Fruit fly (Drosophila melanogaster) whole organism, pupa: Measurements from ENCODE around the gene Nf1.

Experiments used
- CG10348 ChIP-seq: fragments of 200-800 bp; sonication (Bioruptor generic); IDR thresholded peaks from 2 replicates; pipeline ENCODE4 v1.3.6; 2022; ENCODE audit warnings: missing biosample characterization, missing genetic modification characterization
- CG12605 ChIP-seq: fragments of 200-800 bp; sonication (Bioruptor generic); IDR thresholded peaks from 2 replicates; pipeline ENCODE4 v1.3.6; 2022; ENCODE audit warnings: missing biosample characterization, missing genetic modification characterization
- CG13204 ChIP-seq: fragments of 200-800 bp; sonication (Bioruptor generic); optimal IDR thresholded peaks from 2 replicates; lab custom pipeline; 2018; ENCODE audit warnings: missing biosample characterization, mild to moderate bottlenecking, missing genetic modification characterization, moderate library complexity
- CG14655 ChIP-seq: fragments of 200-800 bp; sonication (Bioruptor generic); optimal IDR thresholded peaks from 3 replicates; lab custom pipeline; 2017; ENCODE audit warnings: mild to moderate bottlenecking, missing biosample characterization, missing genetic modification reagents, missing genetic modification characterization
- CG15710 ChIP-seq: fragments of 200-800 bp; sonication (Bioruptor generic); optimal IDR thresholded peaks from 2 replicates; lab custom pipeline; 2018; ENCODE audit warnings: missing biosample characterization, mild to moderate bottlenecking, missing genetic modification characterization, moderate library complexity
- CG17806 ChIP-seq: fragments of 200-800 bp; sonication (Bioruptor generic); optimal IDR thresholded peaks from 2 replicates; lab custom pipeline; 2018; ENCODE audit warnings: missing biosample characterization, mild to moderate bottlenecking, missing genetic modification characterization, moderate library complexity
- CG32121 ChIP-seq: fragments of 200-800 bp; sonication (Bioruptor generic); IDR thresholded peaks from 2 replicates; pipeline ENCODE4 v1.3.6; 2022; ENCODE audit warnings: missing biosample characterization, missing genetic modification characterization
- CG34367 ChIP-seq: fragments of 200-800 bp; sonication (Bioruptor generic); optimal IDR thresholded peaks from 2 replicates; lab custom pipeline; 2018; ENCODE audit warnings: missing biosample characterization, mild to moderate bottlenecking, missing genetic modification characterization
- CG4496 ChIP-seq: fragments of 200-800 bp; sonication (Bioruptor generic); IDR thresholded peaks from 3 replicates; pipeline ENCODE4 v1.3.6; 2022; ENCODE audit warnings: missing biosample characterization, missing genetic modification characterization
- CG8159 ChIP-seq: fragments of 200-800 bp; sonication (Bioruptor generic); optimal IDR thresholded peaks from 3 replicates; lab custom pipeline; 2018; ENCODE audit warnings: missing biosample characterization, mild to moderate bottlenecking, missing genetic modification characterization, moderate library complexity
- CG8301 ChIP-seq: fragments of 200-800 bp; sonication (Bioruptor generic); optimal IDR thresholded peaks from 2 replicates; lab custom pipeline; 2018; ENCODE audit warnings: missing biosample characterization, mild to moderate bottlenecking, missing genetic modification characterization
- CG9948 ChIP-seq: fragments of 200-800 bp; sonication (Bioruptor generic); optimal IDR thresholded peaks from 2 replicates; lab custom pipeline; 2018; ENCODE audit warnings: missing biosample characterization, mild to moderate bottlenecking, missing genetic modification characterization, moderate library complexity
- D1 ChIP-seq: fragments of 200-800 bp; sonication (Bioruptor generic); optimal IDR thresholded peaks from 2 replicates; lab custom pipeline; 2018; ENCODE audit warnings: missing biosample characterization, mild to moderate bottlenecking, missing genetic modification characterization, moderate library complexity
- EcR ChIP-seq: fragments of 200-800 bp; sonication (Bioruptor generic); optimal IDR thresholded peaks from 3 replicates; lab custom pipeline; 2019; ENCODE audit warnings: missing biosample characterization, missing genetic modification characterization, mild to moderate bottlenecking, moderate library complexity, missing genetic modification reagents
- Ets98B ChIP-seq: fragments of 200-800 bp; sonication (Bioruptor generic); IDR thresholded peaks from 2 replicates; pipeline ENCODE4 v1.3.6; 2022; ENCODE audit warnings: missing biosample characterization, missing genetic modification characterization
- Pif1A ChIP-seq: fragments of 200-800 bp; sonication (Bioruptor generic); optimal IDR thresholded peaks from 3 replicates; lab custom pipeline; 2016; ENCODE audit warnings: missing biosample characterization, missing genetic modification characterization
- Pif1B ChIP-seq: fragments of 200-800 bp; sonication (Bioruptor generic); optimal IDR thresholded peaks from 3 replicates; lab custom pipeline; 2016; ENCODE audit warnings: missing biosample characterization, missing genetic modification characterization
- Snoo ChIP-seq: fragments of 200-800 bp; sonication (Bioruptor generic); optimal IDR thresholded peaks from 3 replicates; lab custom pipeline; 2017; ENCODE audit warnings: missing biosample characterization, mild to moderate bottlenecking, missing genetic modification characterization, inconsistent platforms
- fd96Ca ChIP-seq: fragments of 200-800 bp; sonication (Bioruptor generic); IDR thresholded peaks from 3 replicates; pipeline ENCODE4 v1.3.6; 2022; ENCODE audit warnings: missing biosample characterization, missing genetic modification characterization
- gl ChIP-seq: fragments of 200-800 bp; sonication (Bioruptor generic); optimal IDR thresholded peaks from 2 replicates; lab custom pipeline; 2018; ENCODE audit warnings: missing biosample characterization, mild to moderate bottlenecking, missing genetic modification characterization
- rn ChIP-seq: fragments of 200-800 bp; sonication (Bioruptor generic); IDR thresholded peaks from 2 replicates; pipeline ENCODE4 v1.3.6; 2022; ENCODE audit warnings: missing biosample characterization, missing genetic modification characterization

Nf1 gene

dm6 chr3R:26019232-26019631 lies 36.4 kb downstream of the Nf1 start:
- TF ChIP-seq gl (no peak), CG9948 (tag; lab: Kevin White, UChicago) (peak; percentile 72), Snoo (tag; lab: Kevin White, UChicago) (no peak), Pif1B (GFP tag; lab: Kevin White, UChicago) (peak; percentile 19), EcR (no peak), Pif1A (GFP tag; lab: Kevin White, UChicago) (peak; percentile 47), CG12605 (GFP tag; lab: Robert Waterston, UW) (peak; percentile 70), CG8159 (tag; lab: Kevin White, UChicago) (peak; percentile 28), CG15710 (tag; lab: Kevin White, UChicago) (peak; percentile 10), CG10348 (GFP tag; lab: Robert Waterston, UW) (peak; percentile 56; the same call in 1 of the 2 replicates), D1 (tag; lab: Kevin White, UChicago) (no peak), Ets98B (GFP tag; lab: Robert Waterston, UW) (peak; percentile 89), rn (GFP tag; lab: Robert Waterston, UW) (peak; percentile 46; the same call in 1 of the 2 replicates), CG4496 (GFP tag; lab: Robert Waterston, UW) (peak; percentile 73), CG14655 (GFP tag; lab: Kevin White, UChicago) (peak; percentile 84), CG34367 (peak; percentile 22), CG17806 (tag; lab: Kevin White, UChicago) (peak; percentile 59), CG8301 (tag; lab: Kevin White, UChicago) (peak; percentile 81), CG32121 (GFP tag; lab: Robert Waterston, UW) (peak; percentile 89), fd96Ca (peak; percentile 66; the same call in 1 of the 3 replicates), CG13204 (GFP tag; lab: Kevin White, UChicago) (no peak)

- peak; percentile 49 for TF ChIP-seq CG12605 (GFP tag; lab: Robert Waterston, UW)
- peak; percentile 72 for TF ChIP-seq CG4496 (GFP tag; lab: Robert Waterston, UW)
- peak; percentile 74 for TF ChIP-seq CG34367
- TF ChIP-seq D1 (tag; lab: Kevin White, UChicago), result peak; percentile 38
- peak; percentile 78 for TF ChIP-seq CG9948 (tag; lab: Kevin White, UChicago)
- TF ChIP-seq CG14655 (GFP tag; lab: Kevin White, UChicago), result peak; percentile 79
- TF ChIP-seq CG32121 (GFP tag; lab: Robert Waterston, UW), result peak; percentile 72; the same call in 1 of the 2 replicates
- peak; percentile 45 for TF ChIP-seq Snoo (tag; lab: Kevin White, UChicago)
- TF ChIP-seq CG8159 (tag; lab: Kevin White, UChicago), result peak; percentile 84
- peak; percentile 68 for TF ChIP-seq CG15710 (tag; lab: Kevin White, UChicago)
- TF ChIP-seq Pif1A (GFP tag; lab: Kevin White, UChicago), result peak; percentile 28
- TF ChIP-seq CG13204 (GFP tag; lab: Kevin White, UChicago), result peak; percentile 99
- TF ChIP-seq fd96Ca, result peak; percentile 68
- TF ChIP-seq rn (GFP tag; lab: Robert Waterston, UW), result 0 out of 2 replicates have a peak, but pooled peaks have one; percentile 28
- TF ChIP-seq CG17806 (tag; lab: Kevin White, UChicago), result peak; percentile 81
- peak; percentile 75 for TF ChIP-seq CG8301 (tag; lab: Kevin White, UChicago)
- TF ChIP-seq Ets98B (GFP tag; lab: Robert Waterston, UW), result peak; percentile 79
- peak; percentile 28 for TF ChIP-seq Pif1B (GFP tag; lab: Kevin White, UChicago)
- no peak for TF ChIP-seq CG10348 (GFP tag; lab: Robert Waterston, UW)
- peak; percentile 69 for TF ChIP-seq EcR
- TF ChIP-seq gl, result no peak
Observed at dm6 chr3R:26020244-26021171, 37.7 kb downstream of the Nf1 start.

DNA sequence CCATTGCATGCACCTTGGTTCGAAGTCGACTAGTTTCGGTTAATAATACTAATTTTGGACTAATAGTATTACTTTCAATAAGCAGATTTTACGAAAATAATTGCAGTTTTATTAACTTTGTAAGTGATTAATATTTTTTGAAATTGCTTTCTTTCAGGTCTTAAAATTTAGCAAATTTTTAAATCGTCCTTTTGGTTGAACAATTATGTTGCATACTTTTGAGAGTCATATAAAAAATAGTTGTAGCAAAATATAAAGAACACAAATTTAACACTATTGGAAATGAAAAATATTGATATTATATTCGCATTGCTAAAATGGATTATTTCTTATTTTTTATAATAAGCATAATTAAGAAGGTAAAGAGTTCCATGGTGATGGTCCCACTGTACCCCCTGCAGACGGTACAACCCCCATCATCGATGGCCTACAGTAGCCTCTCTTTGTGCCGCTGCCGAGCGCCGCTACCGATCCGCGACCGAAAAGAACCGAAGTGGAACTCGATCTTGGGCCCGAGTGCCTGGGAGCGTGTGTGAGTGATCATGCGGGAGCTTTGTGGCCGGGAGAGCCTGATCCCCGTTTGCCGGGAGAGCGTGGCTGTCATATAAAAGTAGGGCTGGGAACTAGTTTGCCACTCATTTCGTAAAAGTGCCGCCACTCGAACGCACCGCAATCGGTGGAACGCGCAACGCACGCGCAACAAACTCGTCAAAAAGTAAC lies 38.5 kb downstream of the Nf1 start:
- TF ChIP-seq D1 (tag; lab: Kevin White, UChicago) (peak; percentile 92), CG9948 (tag; lab: Kevin White, UChicago) (peak; percentile 96), Pif1B (GFP tag; lab: Kevin White, UChicago) (peak; percentile 66), Pif1A (GFP tag; lab: Kevin White, UChicago) (peak; percentile 77), CG12605 (GFP tag; lab: Robert Waterston, UW) (0 out of 2 replicates have a peak, but pooled peaks have one; percentile 23), CG4496 (GFP tag; lab: Robert Waterston, UW) (peak; percentile 60; the same call in 1 of the 3 replicates), CG17806 (tag; lab: Kevin White, UChicago) (peak; percentile 90), EcR (peak; percentile 30), CG8301 (tag; lab: Kevin White, UChicago) (peak; percentile 94), CG34367 (peak; percentile 90), rn (GFP tag; lab: Robert Waterston, UW) (peak; percentile 77), CG15710 (tag; lab: Kevin White, UChicago) (peak; percentile 94), Snoo (tag; lab: Kevin White, UChicago) (peak; percentile 94), CG8159 (tag; lab: Kevin White, UChicago) (peak; percentile 97), gl (peak; percentile 50), fd96Ca (peak; percentile 46; the same call in 2 of the 3 replicates), CG13204 (GFP tag; lab: Kevin White, UChicago) (peak; percentile 81), CG10348 (GFP tag; lab: Robert Waterston, UW) (no peak; the same call in 1 of the 2 replicates), CG14655 (GFP tag; lab: Kevin White, UChicago) (peak; percentile 96), CG32121 (GFP tag; lab: Robert Waterston, UW) (peak; percentile 68), Ets98B (GFP tag; lab: Robert Waterston, UW) (peak; percentile 41)
- TF ChIP-seq, all 21 proteins: peak for 20
